Fruit fly (Drosophila melanogaster): ENCODE results near the gene Gr68a.

The Gr68a gene

dm6 chr3L:11793233-11793800, 42.2 kb downstream of the Gr68a start, which contains the start of the genes twy and CG10907 (continued):
- no peak for TF ChIP-seq ERR (GFP tag; optimal IDR thresholded peaks at IDR 0.05)
- TF ChIP-seq fd102C (GFP tag; optimal IDR thresholded peaks at IDR 0.05), result no peak
- no peak for TF ChIP-seq Myb (GFP tag; optimal IDR thresholded peaks at IDR 0.05)
- TF ChIP-seq CG4617 (GFP tag; optimal IDR thresholded peaks at IDR 0.05; ENCODE audit: borderline replicate concordance), result peak; percentile 59
- no peak for TF ChIP-seq NfI (GFP tag; optimal IDR thresholded peaks at IDR 0.05)
- TF ChIP-seq vnd (GFP tag; IDR thresholded peaks at IDR 0.05; ENCODE audit: partially characterized antibody), result no peak
- no peak for TF ChIP-seq CG16863 (GFP tag; optimal IDR thresholded peaks at IDR 0.05)
- TF ChIP-seq dpn (GFP tag; optimal IDR thresholded peaks at IDR 0.05), result no peak
- no peak for TF ChIP-seq sob (GFP tag; IDR thresholded peaks at IDR 0.05)

dm6 chr3L:11795440-11795983, 44.4 kb downstream of the Gr68a start, which contains the start of gene Klp68D:
Gene Klp68D (plus strand): TSS chr3L:11795614.
- TF ChIP-seq E2f2 (GFP tag; IDR thresholded peaks at IDR 0.05) (peak; percentile 95), CG1529 (GFP tag; optimal IDR thresholded peaks at IDR 0.05) (no peak), CG14667 (GFP tag; IDR thresholded peaks at IDR 0.05) (no peak), CG11504 (tag; optimal IDR thresholded peaks at IDR 0.05) (peak; percentile 26), CG34224 (GFP tag; IDR thresholded peaks at IDR 0.05; ENCODE audit: partially characterized antibody) (0 out of 3 replicates have a peak, but pooled peaks have one; percentile 23), ssp (GFP tag; IDR thresholded peaks at IDR 0.05) (no peak), CG17186 (GFP tag; optimal IDR thresholded peaks at IDR 0.05) (peak; percentile 6), CG4617 (GFP tag; optimal IDR thresholded peaks at IDR 0.05; ENCODE audit: borderline replicate concordance) (peak; percentile 62), BEAF-32 (GFP tag; optimal IDR thresholded peaks at IDR 0.05) (peak; percentile 31), Sin3A (optimal IDR thresholded peaks at IDR 0.05) (peak; percentile 24), Dll (GFP tag; IDR thresholded peaks at IDR 0.05; ENCODE audit: partially characterized antibody) (0 out of 4 replicates have a peak, but pooled peaks have one; percentile 23), crp (GFP tag; optimal IDR thresholded peaks at IDR 0.05) (peak in 1 of 2 experiments; percentile 59), kay (GFP tag; optimal IDR thresholded peaks at IDR 0.05) (peak; percentile 37), ftz-f1 (GFP tag; optimal IDR thresholded peaks at IDR 0.05) (peak; percentile 72), gfzf (GFP tag; optimal IDR thresholded peaks at IDR 0.05) (peak; percentile 83), Awh (GFP tag; IDR thresholded peaks at IDR 0.05) (no peak), CG12744 (GFP tag; optimal IDR thresholded peaks at IDR 0.05) (no peak), inv (GFP tag; IDR thresholded peaks at IDR 0.05; ENCODE audit: partially characterized antibody) (0 out of 2 replicates have a peak, but pooled peaks have one; percentile 16), CG6791 (GFP tag; IDR thresholded peaks at IDR 0.05; ENCODE audit: partially characterized antibody) (peak; percentile 57; the same call in 1 of the 3 replicates), CG2116 (GFP tag; optimal IDR thresholded peaks at IDR 0.05) (peak; percentile 28), Ets97D (GFP tag; optimal IDR thresholded peaks at IDR 0.05) (peak; percentile 25), CG5180 (GFP tag; optimal IDR thresholded peaks at IDR 0.05) (no peak), amos (GFP tag; IDR thresholded peaks at IDR 0.05; ENCODE audit: partially characterized antibody) (0 out of 2 replicates have a peak, but pooled peaks have one; percentile 11), Aef1 (GFP tag; IDR thresholded peaks at IDR 0.05) (no peak), CG9797 (GFP tag; optimal IDR thresholded peaks at IDR 0.05) (peak; percentile 89), bbx (GFP tag; IDR thresholded peaks at IDR 0.05; ENCODE audit: partially characterized antibody) (0 out of 2 replicates have a peak, but pooled peaks have one; percentile 13), phol (tag; optimal IDR thresholded peaks at IDR 0.05) (peak; percentile 24), CG15514 (GFP tag; optimal IDR thresholded peaks at IDR 0.05) (peak; percentile 38), pzg (GFP tag; optimal IDR thresholded peaks at IDR 0.05) (peak; percentile 72), Myb (GFP tag; optimal IDR thresholded peaks at IDR 0.05) (peak; percentile 31), CG7928 (GFP tag; optimal IDR thresholded peaks at IDR 0.05) (no peak), Dref (GFP tag; IDR thresholded peaks at IDR 0.05) (peak; percentile 33; the same call in 1 of the 2 replicates), MESR4 (GFP tag; optimal IDR thresholded peaks at IDR 0.05) (peak; percentile 67), YL-1 (GFP tag; optimal IDR thresholded peaks at IDR 0.05) (peak; percentile 45), CG13287 (GFP tag; IDR thresholded peaks at IDR 0.05; ENCODE audit: partially characterized antibody) (peak; percentile 53), H2.0 (GFP tag; IDR thresholded peaks at IDR 0.05) (no peak), hth (optimal IDR thresholded peaks at IDR 0.05) (no peak), Opbp (GFP tag; IDR thresholded peaks at IDR 0.05; ENCODE audit: partially characterized antibody) (peak; percentile 23; the same call in 1 of the 3 replicates), MBD-R2 (GFP tag; IDR thresholded peaks at IDR 0.05) (peak; percentile 65)

All from whole organism, embryonic.